Fruit fly (Drosophila melanogaster) whole organism, embryonic: ENCODE results near the gene CG33773.

ENCODE experiments used
- Aef1 ChIP-seq: fragments of 200-800 bp; sonication (Bioruptor generic); IDR thresholded peaks from 3 replicates; pipeline ENCODE4 v1.3.6; 2022; ENCODE audit warnings: missing biosample characterization, missing genetic modification characterization
- Antp ChIP-seq: fragments of 200-800 bp; sonication (Bioruptor generic); optimal IDR thresholded peaks from 3 replicates; lab custom pipeline; 2016; ENCODE audit warnings: missing biosample characterization, missing genetic modification characterization
- CG10147 ChIP-seq: fragments of 200-800 bp; sonication (Bioruptor generic); optimal IDR thresholded peaks from 2 replicates; lab custom pipeline; 2019; ENCODE audit warnings: missing biosample characterization, mild to moderate bottlenecking, missing genetic modification characterization, moderate library complexity
- CG10565 ChIP-seq: fragments of 200-800 bp; sonication (Bioruptor generic); optimal IDR thresholded peaks from 3 replicates; lab custom pipeline; 2016; ENCODE audit warnings: missing biosample characterization, mild to moderate bottlenecking, missing genetic modification characterization
- CG11398 ChIP-seq: fragments of 200-800 bp; sonication (Bioruptor generic); optimal IDR thresholded peaks from 2 replicates; lab custom pipeline; 2016; ENCODE audit warnings: missing biosample characterization, missing genetic modification characterization
- CG11456 ChIP-seq: fragments of 200-800 bp; sonication (Bioruptor generic); IDR thresholded peaks from 3 replicates; pipeline ENCODE4 v1.3.6; 2022; ENCODE audit warnings: missing biosample characterization, missing genetic modification characterization
- CG12236 ChIP-seq: fragments of 200-800 bp; sonication (Bioruptor generic); optimal IDR thresholded peaks from 2 replicates; lab custom pipeline; 2016; ENCODE audit warnings: missing biosample characterization, missing genetic modification characterization
- CG12391 ChIP-seq: fragments of 200-800 bp; sonication (Bioruptor generic); optimal IDR thresholded peaks from 3 replicates; lab custom pipeline; 2018; ENCODE audit warnings: missing biosample characterization, mild to moderate bottlenecking, missing genetic modification characterization, moderate library complexity
- CG14014 ChIP-seq: fragments of 200-800 bp; sonication (Bioruptor generic); IDR thresholded peaks from 2 replicates; pipeline ENCODE4 v1.3.6; 2022; ENCODE audit warnings: missing biosample characterization, missing genetic modification characterization
- CG14441 ChIP-seq: fragments of 200-800 bp; sonication (Bioruptor generic); IDR thresholded peaks from 2 replicates; pipeline ENCODE4 v1.3.6; 2022; ENCODE audit warnings: missing biosample characterization, missing genetic modification characterization
- CG14710 ChIP-seq: fragments of 200-800 bp; sonication (Bioruptor generic); optimal IDR thresholded peaks from 3 replicates; lab custom pipeline; 2019; ENCODE audit warnings: missing biosample characterization, mild to moderate bottlenecking, missing genetic modification characterization, moderate library complexity
- CG1602 ChIP-seq: fragments of 200-800 bp; sonication (Bioruptor generic); optimal IDR thresholded peaks from 3 replicates; lab custom pipeline; 2016; ENCODE audit warnings: missing biosample characterization, missing genetic modification characterization
- CG16779 ChIP-seq: fragments of 200-800 bp; sonication (Bioruptor generic); IDR thresholded peaks from 2 replicates; pipeline ENCODE4 v1.3.6; 2022; ENCODE audit warnings: missing biosample characterization, missing genetic modification characterization
- CG2116 ChIP-seq: fragments of 200-800 bp; sonication (Bioruptor generic); optimal IDR thresholded peaks from 3 replicates; lab custom pipeline; 2018; ENCODE audit warnings: missing biosample characterization, mild to moderate bottlenecking, missing genetic modification characterization
- CG30403 ChIP-seq: fragments of 200-800 bp; sonication (Bioruptor generic); optimal IDR thresholded peaks from 3 replicates; lab custom pipeline; 2016; ENCODE audit warnings: missing biosample characterization, missing genetic modification characterization
- CG34422 ChIP-seq: fragments of 200-800 bp; sonication (Bioruptor generic); IDR thresholded peaks from 3 replicates; pipeline ENCODE4 v1.3.6; 2022; ENCODE audit warnings: missing biosample characterization, missing genetic modification characterization
- CG4730 ChIP-seq: fragments of 200-800 bp; sonication (Bioruptor generic); IDR thresholded peaks from 2 replicates; pipeline ENCODE4 v1.3.6; 2022; ENCODE audit warnings: missing biosample characterization, missing genetic modification characterization
- CG4820 ChIP-seq: fragments of 200-800 bp; sonication (Bioruptor generic); optimal IDR thresholded peaks from 3 replicates; lab custom pipeline; 2016; ENCODE audit warnings: missing biosample characterization, missing genetic modification characterization
- CG7839 ChIP-seq: fragments of 200-800 bp; sonication (Bioruptor generic); optimal IDR thresholded peaks from 3 replicates; lab custom pipeline; 2018; ENCODE audit warnings: missing biosample characterization, mild to moderate bottlenecking, missing genetic modification characterization, moderate library complexity
- CG8359 ChIP-seq: fragments of 200-800 bp; sonication (Bioruptor generic); optimal IDR thresholded peaks from 2 replicates; lab custom pipeline; 2017; ENCODE audit warnings: missing biosample characterization, mild to moderate bottlenecking, missing genetic modification characterization, borderline replicate concordance
- CkIIα-i1 ChIP-seq: fragments of 200-800 bp; sonication (Bioruptor generic); IDR thresholded peaks from 2 replicates; pipeline ENCODE4 v1.3.6; 2022; ENCODE audit warnings: missing biosample characterization, missing genetic modification characterization
- Deaf1 ChIP-seq: fragments of 200-800 bp; optimal IDR thresholded peaks from 3 replicates; lab custom pipeline; 2019; ENCODE audit warnings: missing biosample characterization, mild to moderate bottlenecking, missing genetic modification characterization, moderate library complexity
- Drgx ChIP-seq: fragments of 200-800 bp; sonication (Bioruptor generic); IDR thresholded peaks from 2 replicates; pipeline ENCODE4 v1.3.6; 2022; ENCODE audit warnings: missing biosample characterization, missing genetic modification characterization
- HLH4C ChIP-seq: fragments of 200-800 bp; sonication (Bioruptor generic); IDR thresholded peaks from 3 replicates; pipeline ENCODE4 v1.3.6; 2022; ENCODE audit warnings: missing biosample characterization, missing genetic modification characterization; ENCODE audit not compliant: partially characterized antibody
- HLH54F ChIP-seq: fragments of 200-800 bp; sonication (Bioruptor generic); optimal IDR thresholded peaks from 3 replicates; lab custom pipeline; 2016; ENCODE audit warnings: missing biosample characterization, missing genetic modification characterization
- Mad ChIP-seq: fragments of 200-800 bp; sonication (Bioruptor generic); optimal IDR thresholded peaks from 2 replicates; lab custom pipeline; 2016; ENCODE audit warnings: missing biosample characterization, missing genetic modification characterization
- Myb ChIP-seq: fragments of 200-800 bp; sonication (Bioruptor generic); optimal IDR thresholded peaks from 2 replicates; lab custom pipeline; 2016; ENCODE audit warnings: missing biosample characterization, missing genetic modification characterization
- Nf-YB ChIP-seq: fragments of 200-800 bp; sonication (Bioruptor generic); optimal IDR thresholded peaks from 3 replicates; lab custom pipeline; 2019; ENCODE audit warnings: missing biosample characterization, mild to moderate bottlenecking, missing genetic modification characterization, moderate library complexity
- Trl ChIP-seq, 3 experiments: fragments of >200 bp in 2 of 3; fragments of 200-800 bp in 1 of 3; sonication (Bioruptor generic) in 1 of 3; optimal IDR thresholded peaks; 2 replicates in 1 of 3; 3 replicates in 2 of 3; lab custom pipeline; 2016 to 2017; ENCODE audit warnings: missing biosample characterization in 1 of 3, missing genetic modification characterization in 1 of 3
- bcd ChIP-seq: fragments of 200-800 bp; sonication (Bioruptor generic); optimal IDR thresholded peaks from 2 replicates; lab custom pipeline; 2017; ENCODE audit warnings: missing biosample characterization, mild to moderate bottlenecking, missing genetic modification characterization
- btn ChIP-seq: fragments of 200-800 bp; sonication (Bioruptor generic); optimal IDR thresholded peaks from 2 replicates; lab custom pipeline; 2016; ENCODE audit warnings: missing biosample characterization, missing genetic modification characterization
- caup ChIP-seq: fragments of 200-800 bp; sonication (Bioruptor generic); optimal IDR thresholded peaks from 3 replicates; lab custom pipeline; 2017; ENCODE audit warnings: missing biosample characterization, mild to moderate bottlenecking, missing genetic modification characterization, moderate library complexity; ENCODE audit not compliant: severe bottlenecking
- dmrt11E ChIP-seq: fragments of 200-800 bp; sonication (Bioruptor generic); optimal IDR thresholded peaks from 3 replicates; lab custom pipeline; 2018; ENCODE audit warnings: missing biosample characterization, mild to moderate bottlenecking, missing genetic modification characterization, moderate library complexity
- dpn ChIP-seq, 2 experiments: fragments of 200-800 bp; sonication (Bioruptor generic); optimal IDR thresholded peaks; 3 replicates each; lab custom pipeline; 2016; ENCODE audit warnings: missing biosample characterization in 2 of 2, missing genetic modification characterization in 2 of 2
- ewg ChIP-seq: fragments of 200-800 bp; sonication (Bioruptor generic); optimal IDR thresholded peaks from 3 replicates; lab custom pipeline; 2017; ENCODE audit warnings: mild to moderate bottlenecking, missing biosample characterization, missing genetic modification reagents, missing genetic modification characterization
- exex ChIP-seq: fragments of 200-800 bp; sonication (Bioruptor generic); optimal IDR thresholded peaks from 4 replicates; lab custom pipeline; 2018; ENCODE audit warnings: missing biosample characterization, mild to moderate bottlenecking, missing genetic modification characterization, moderate library complexity
- gsb-n ChIP-seq: fragments of 200-800 bp; sonication (Bioruptor generic); optimal IDR thresholded peaks from 3 replicates; lab custom pipeline; 2018; ENCODE audit warnings: missing biosample characterization, mild to moderate bottlenecking, missing genetic modification characterization
- h ChIP-seq: fragments of >200 bp; optimal IDR thresholded peaks from 2 replicates; lab custom pipeline; 2017
- insv ChIP-seq, 2 experiments: fragments of 200-800 bp; sonication (Bioruptor generic); optimal IDR thresholded peaks; 3 replicates each; lab custom pipeline; 2016 to 2018; ENCODE audit warnings: missing biosample characterization in 2 of 2, missing genetic modification characterization in 2 of 2
- jumu ChIP-seq: fragments of 200-800 bp; sonication (Bioruptor generic); optimal IDR thresholded peaks from 3 replicates; lab custom pipeline; 2016; ENCODE audit warnings: missing biosample characterization, missing genetic modification characterization
- mam ChIP-seq: fragments of 200-800 bp; sonication (Bioruptor generic); optimal IDR thresholded peaks from 3 replicates; lab custom pipeline; 2016; ENCODE audit warnings: missing biosample characterization, missing genetic modification characterization
- mirr ChIP-seq: fragments of 200-800 bp; sonication (Bioruptor generic); optimal IDR thresholded peaks from 3 replicates; lab custom pipeline; 2018; ENCODE audit warnings: missing biosample characterization, mild to moderate bottlenecking, missing genetic modification characterization
- nmo ChIP-seq: fragments of 200-800 bp; sonication (Bioruptor generic); optimal IDR thresholded peaks from 2 replicates; lab custom pipeline; 2018; ENCODE audit warnings: missing biosample characterization, mild to moderate bottlenecking, missing genetic modification characterization, moderate library complexity
- prd ChIP-seq, 3 experiments: fragments of >200 bp in 2 of 3; fragments of 200-800 bp in 1 of 3; sonication (Bioruptor generic) in 1 of 3; optimal IDR thresholded peaks in 2 of 3; IDR thresholded peaks in 1 of 3; 2 replicates in 2 of 3; 3 replicates in 1 of 3; pipeline versions ENCODE4 v1.3.6 to Lab custom; 2017 to 2022; ENCODE audit warnings: missing biosample characterization in 1 of 3, missing genetic modification characterization in 1 of 3
- stc ChIP-seq: fragments of 200-800 bp; sonication (Bioruptor generic); IDR thresholded peaks from 2 replicates; pipeline ENCODE4 v1.3.6; 2022; ENCODE audit warnings: missing biosample characterization, missing genetic modification characterization
- tio ChIP-seq: fragments of 200-800 bp; sonication (Bioruptor generic); optimal IDR thresholded peaks from 2 replicates; lab custom pipeline; 2017; ENCODE audit warnings: missing biosample characterization, missing genetic modification characterization, inconsistent platforms
- trem ChIP-seq: fragments of 200-800 bp; optimal IDR thresholded peaks from 3 replicates; lab custom pipeline; 2019; ENCODE audit warnings: missing biosample characterization, mild to moderate bottlenecking, missing genetic modification characterization, moderate library complexity
- twi ChIP-seq: fragments of 200-800 bp; optimal IDR thresholded peaks from 2 replicates; lab custom pipeline; 2019; ENCODE audit warnings: missing biosample characterization, mild to moderate bottlenecking, missing genetic modification characterization, moderate library complexity
- tx ChIP-seq: fragments of 200-800 bp; sonication (Bioruptor generic); optimal IDR thresholded peaks from 2 replicates; lab custom pipeline; 2016; ENCODE audit warnings: missing biosample characterization, missing genetic modification characterization
- unc-4 ChIP-seq: fragments of 200-800 bp; sonication (Bioruptor generic); IDR thresholded peaks from 2 replicates; pipeline ENCODE4 v1.3.6; 2022; ENCODE audit warnings: missing biosample characterization, missing genetic modification characterization; ENCODE audit not compliant: partially characterized antibody
- wor ChIP-seq: fragments of 200-800 bp; sonication (Bioruptor generic); IDR thresholded peaks from 2 replicates; pipeline ENCODE4 v1.3.6; 2022; ENCODE audit warnings: missing biosample characterization, missing genetic modification characterization

CG33773 gene

dm6 chr3R:31016715-31017114 lies 18.4 kb upstream of the CG33773 start, which contains the start of gene 5-HT7 (continued):
- TF ChIP-seq CG14441 (GFP tag; lab: Robert Waterston, UW) (no peak), CG16779 (GFP tag; lab: Robert Waterston, UW) (no peak), CG2116 (GFP tag; lab: Kevin White, UChicago) (no peak), gsb-n (tag; lab: Kevin White, UChicago) (no peak), insv (GFP tag; optimal IDR thresholded peaks at IDR 0.05; lab: Kevin White, UChicago) (no peak), mam (GFP tag; lab: Kevin White, UChicago) (no peak), trem (no peak), Nf-YB (no peak), wor (GFP tag; lab: Robert Waterston, UW) (no peak), HLH4C (no peak), CG14014 (GFP tag; lab: Robert Waterston, UW) (no peak), jumu (GFP tag; lab: Kevin White, UChicago) (no peak), CG11456 (GFP tag; lab: Robert Waterston, UW) (no peak), tio (GFP tag; lab: Kevin White, UChicago) (no peak), CG7839 (tag; lab: Kevin White, UChicago) (no peak), CG4820 (GFP tag; lab: Kevin White, UChicago) (no peak), exex (tag; lab: Kevin White, UChicago) (no peak), CG1602 (GFP tag; lab: Kevin White, UChicago) (no peak), CG8359 (GFP tag; lab: Kevin White, UChicago) (no peak), tx (GFP tag; lab: Kevin White, UChicago) (no peak), CG34422 (no peak), Aef1 (GFP tag; lab: Robert Waterston, UW) (no peak), unc-4 (GFP tag; lab: Robert Waterston, UW) (no peak), Deaf1 (tag; lab: Kevin White, UChicago) (peak; percentile 97), CG10565 (GFP tag; lab: Kevin White, UChicago) (no peak), ewg (GFP tag; lab: Kevin White, UChicago) (peak; percentile 27), h (no peak), prd (optimal IDR thresholded peaks at IDR 0.05; lab: Kevin White, UChicago) (no peak), prd (GFP tag; IDR thresholded peaks at IDR 0.05; lab: Robert Waterston, UW) (no peak), Antp (GFP tag; lab: Kevin White, UChicago) (no peak), Myb (no peak), caup (no peak), CkIIα-i1 (no peak), CG11398 (no peak), twi (tag; lab: Kevin White, UChicago) (no peak), btn (GFP tag; lab: Kevin White, UChicago) (no peak), CG30403 (GFP tag; lab: Kevin White, UChicago) (no peak), stc (GFP tag; lab: Robert Waterston, UW) (no peak), bcd (no peak), CG12391 (tag; lab: Kevin White, UChicago) (no peak), CG10147 (no peak), dmrt11E (tag; lab: Kevin White, UChicago) (no peak), Drgx (GFP tag; lab: Robert Waterston, UW) (no peak), CG4730 (GFP tag; lab: Robert Waterston, UW) (no peak), mirr (GFP tag; lab: Kevin White, UChicago) (peak; percentile 20), CG12236 (GFP tag; lab: Kevin White, UChicago) (no peak), nmo (GFP tag; lab: Kevin White, UChicago) (no peak), dpn (GFP tag; optimal IDR thresholded peaks at IDR 0.05; lab: Kevin White, UChicago) (no peak), HLH54F (no peak), Mad (GFP tag; lab: Kevin White, UChicago) (no peak), CG14710 (tag; lab: Kevin White, UChicago) (no peak), Trl (optimal IDR thresholded peaks at IDR 0.05; lab: Kevin White, UChicago) (peak; percentile 65 to 66), Trl (GFP tag; optimal IDR thresholded peaks at IDR 0.05; lab: Kevin White, UChicago) (no peak)
